Fruit fly (Drosophila melanogaster): Measurements from ENCODE around the gene Faf2.

Faf2 gene

dm6 chr2L:18735553-18736167, 27.2 kb upstream of the Faf2 start:
- TF ChIP-seq CG8159 (tag; optimal IDR thresholded peaks at IDR 0.05) (no peak), Pif1A (GFP tag; optimal IDR thresholded peaks at IDR 0.05) (no peak), CG32121 (GFP tag; IDR thresholded peaks at IDR 0.05) (peak; percentile 7; the same call in 1 of the 2 replicates), gl (tag; optimal IDR thresholded peaks at IDR 0.05) (no peak), CG4496 (GFP tag; IDR thresholded peaks at IDR 0.05) (0 out of 3 replicates have a peak, but pooled peaks have one; percentile 32), CG12605 (GFP tag; IDR thresholded peaks at IDR 0.05) (peak; percentile 10; the same call in 1 of the 2 replicates), CG14655 (GFP tag; optimal IDR thresholded peaks at IDR 0.05) (no peak), Ets98B (GFP tag; IDR thresholded peaks at IDR 0.05) (no peak; the same call in 1 of the 2 replicates), CG9948 (tag; optimal IDR thresholded peaks at IDR 0.05) (no peak), CG34367 (tag; optimal IDR thresholded peaks at IDR 0.05) (no peak), rn (GFP tag; IDR thresholded peaks at IDR 0.05) (no peak), CG15710 (tag; optimal IDR thresholded peaks at IDR 0.05) (no peak), CG10348 (GFP tag; IDR thresholded peaks at IDR 0.05) (0 out of 2 replicates have a peak, but pooled peaks have one; percentile 35), EcR (GFP tag; optimal IDR thresholded peaks at IDR 0.05) (no peak), CG8301 (tag; optimal IDR thresholded peaks at IDR 0.05) (no peak), CG13204 (GFP tag; optimal IDR thresholded peaks at IDR 0.05) (peak; percentile 45), Snoo (tag; optimal IDR thresholded peaks at IDR 0.05) (no peak), Pif1B (GFP tag; optimal IDR thresholded peaks at IDR 0.05) (no peak), CG17806 (tag; optimal IDR thresholded peaks at IDR 0.05) (no peak), D1 (tag; optimal IDR thresholded peaks at IDR 0.05) (no peak), fd96Ca (GFP tag; IDR thresholded peaks at IDR 0.05) (0 out of 3 replicates have a peak, but pooled peaks have one; percentile 33)

- TF ChIP-seq Snoo (tag; optimal IDR thresholded peaks at IDR 0.05) = no peak
- TF ChIP-seq Pif1B (GFP tag; optimal IDR thresholded peaks at IDR 0.05) = no peak
- TF ChIP-seq Pif1A (GFP tag; optimal IDR thresholded peaks at IDR 0.05) = peak; percentile 38
- TF ChIP-seq CG14655 (GFP tag; optimal IDR thresholded peaks at IDR 0.05) = peak; percentile 46
- TF ChIP-seq gl (tag; optimal IDR thresholded peaks at IDR 0.05) = no peak
- TF ChIP-seq CG17806 (tag; optimal IDR thresholded peaks at IDR 0.05) = no peak
- TF ChIP-seq CG8159 (tag; optimal IDR thresholded peaks at IDR 0.05) = no peak
- no peak; the same call in 1 of the 2 replicates for TF ChIP-seq Ets98B (GFP tag; IDR thresholded peaks at IDR 0.05)
- no peak for TF ChIP-seq CG9948 (tag; optimal IDR thresholded peaks at IDR 0.05)
- TF ChIP-seq rn (GFP tag; IDR thresholded peaks at IDR 0.05) = no peak
- peak; percentile 11; the same call in 1 of the 3 replicates for TF ChIP-seq fd96Ca (GFP tag; IDR thresholded peaks at IDR 0.05)
- TF ChIP-seq D1 (tag; optimal IDR thresholded peaks at IDR 0.05) = no peak
- TF ChIP-seq CG13204 (GFP tag; optimal IDR thresholded peaks at IDR 0.05) = peak; percentile 97
- no peak for TF ChIP-seq CG32121 (GFP tag; IDR thresholded peaks at IDR 0.05)
- TF ChIP-seq CG8301 (tag; optimal IDR thresholded peaks at IDR 0.05) = peak; percentile 7
- no peak for TF ChIP-seq CG15710 (tag; optimal IDR thresholded peaks at IDR 0.05)
- peak; percentile 28; the same call in 1 of the 2 replicates for TF ChIP-seq CG12605 (GFP tag; IDR thresholded peaks at IDR 0.05)
- TF ChIP-seq CG34367 (tag; optimal IDR thresholded peaks at IDR 0.05) = no peak
- TF ChIP-seq EcR (GFP tag; optimal IDR thresholded peaks at IDR 0.05) = no peak
- TF ChIP-seq CG4496 (GFP tag; IDR thresholded peaks at IDR 0.05) = peak; percentile 91
- TF ChIP-seq CG10348 (GFP tag; IDR thresholded peaks at IDR 0.05) = peak; percentile 19; the same call in 1 of the 2 replicates
Measured at dm6 chr2L:18732760-18733530, 24.5 kb upstream of the Faf2 start.

- TF ChIP-seq CG9948 (tag; optimal IDR thresholded peaks at IDR 0.05) (no peak), Pif1B (GFP tag; optimal IDR thresholded peaks at IDR 0.05) (no peak), Snoo (tag; optimal IDR thresholded peaks at IDR 0.05) (no peak), CG15710 (tag; optimal IDR thresholded peaks at IDR 0.05) (no peak), CG17806 (tag; optimal IDR thresholded peaks at IDR 0.05) (no peak)
Measured at dm6 chr2L:18732291-18732690, 23.8 kb upstream of the Faf2 start, which contains the start of gene CG10348. CG10348 (minus strand) TSS chr2L:18732524.

- TF ChIP-seq CG15710 (tag; optimal IDR thresholded peaks at IDR 0.05) = no peak
Measured at dm6 chr2L:18727986-18728385, 19.5 kb upstream of the Faf2 start.

- TF ChIP-seq CG14655 (GFP tag; optimal IDR thresholded peaks at IDR 0.05) (peak; percentile 62), Pif1A (GFP tag; optimal IDR thresholded peaks at IDR 0.05) (peak; percentile 13), fd96Ca (GFP tag; IDR thresholded peaks at IDR 0.05) (peak; percentile 74), CG13204 (GFP tag; optimal IDR thresholded peaks at IDR 0.05) (no peak), CG8301 (tag; optimal IDR thresholded peaks at IDR 0.05) (peak; percentile 67), CG15710 (tag; optimal IDR thresholded peaks at IDR 0.05) (no peak), rn (GFP tag; IDR thresholded peaks at IDR 0.05) (no peak), CG10348 (GFP tag; IDR thresholded peaks at IDR 0.05) (peak; percentile 45), Ets98B (GFP tag; IDR thresholded peaks at IDR 0.05) (peak; percentile 70), Snoo (tag; optimal IDR thresholded peaks at IDR 0.05) (no peak), CG8159 (tag; optimal IDR thresholded peaks at IDR 0.05) (no peak), EcR (GFP tag; optimal IDR thresholded peaks at IDR 0.05) (no peak), CG17806 (tag; optimal IDR thresholded peaks at IDR 0.05) (no peak), CG4496 (GFP tag; IDR thresholded peaks at IDR 0.05) (peak; percentile 76), CG34367 (tag; optimal IDR thresholded peaks at IDR 0.05) (no peak), CG9948 (tag; optimal IDR thresholded peaks at IDR 0.05) (no peak), D1 (tag; optimal IDR thresholded peaks at IDR 0.05) (no peak), gl (tag; optimal IDR thresholded peaks at IDR 0.05) (no peak), CG12605 (GFP tag; IDR thresholded peaks at IDR 0.05) (no peak), Pif1B (GFP tag; optimal IDR thresholded peaks at IDR 0.05) (no peak), CG32121 (GFP tag; IDR thresholded peaks at IDR 0.05) (peak; percentile 36; the same call in 1 of the 2 replicates)
Measured at dm6 chr2L:18724842-18725241, 16.4 kb upstream of the Faf2 start.

Measured in whole organism, pupa.